Worm (Caenorhabditis elegans): ENCODE results near the gene K02F6.8.

DNA sequence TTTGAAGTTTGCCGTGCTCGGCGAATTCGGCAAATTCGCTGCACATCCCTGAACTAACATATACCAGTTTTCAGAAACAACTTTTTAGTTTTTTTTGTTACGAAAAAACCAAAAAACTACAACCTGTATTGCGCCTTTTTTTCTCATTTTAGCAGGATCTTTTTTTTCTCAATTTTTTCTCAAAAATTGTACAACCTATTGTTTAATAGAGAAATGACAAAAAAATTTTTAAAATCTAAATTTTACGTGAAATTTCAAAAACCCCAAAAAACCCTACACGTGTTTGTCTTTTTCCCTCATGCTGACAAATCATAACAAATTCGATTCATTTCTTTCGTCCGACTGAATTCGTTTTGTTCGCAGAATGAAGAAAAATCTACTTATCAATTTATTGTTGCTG is 11.1 kb upstream of the K02F6.8 start, which contains the start of gene K02F6.3:
- TF ChIP-seq nhr-237 (tag; optimal IDR thresholded peaks at IDR 0.05): no peak
- TF ChIP-seq sptf-1 (tag; optimal IDR thresholded peaks at IDR 0.05): no peak
- TF ChIP-seq ceh-83 (GFP tag; optimal IDR thresholded peaks at IDR 0.05): no peak
- TF ChIP-seq ces-1 (GFP tag; optimal IDR thresholded peaks at IDR 0.05): no peak
- no peak for TF ChIP-seq elt-3 (tag; optimal IDR thresholded peaks at IDR 0.05)
- no peak for TF ChIP-seq ham-2 (GFP tag; optimal IDR thresholded peaks at IDR 0.05)
- TF ChIP-seq nhr-76 (tag; optimal IDR thresholded peaks at IDR 0.05): no peak
- TF ChIP-seq unc-62 (GFP tag; optimal IDR thresholded peaks at IDR 0.05): no peak
- no peak for TF ChIP-seq blmp-1 (tag; optimal IDR thresholded peaks at IDR 0.05)
- no peak for TF ChIP-seq hlh-1 (tag; optimal IDR thresholded peaks at IDR 0.05)
- TF ChIP-seq pha-4 (tag; optimal IDR thresholded peaks at IDR 0.05): no peak
- TF ChIP-seq lin-13 (tag; optimal IDR thresholded peaks at IDR 0.05): no peak
